Fruit fly (Drosophila melanogaster) whole organism, adult: ENCODE results near the gene CG13760.

Experiments used
- CG11617 ChIP-seq: fragments of 200-800 bp; sonication (Bioruptor generic); optimal IDR thresholded peaks from 2 replicates; lab custom pipeline; 2017; ENCODE audit warnings: mild to moderate bottlenecking, missing biosample characterization, missing genetic modification reagents, missing genetic modification characterization
- CG12768 ChIP-seq: fragments of 200-800 bp; sonication (Bioruptor generic); optimal IDR thresholded peaks from 2 replicates; lab custom pipeline; 2017; ENCODE audit warnings: missing biosample characterization, missing genetic modification characterization, mild to moderate bottlenecking, moderate library complexity, missing genetic modification reagents
- CG14711 ChIP-seq: fragments of 200-800 bp; sonication (Bioruptor generic); optimal IDR thresholded peaks from 2 replicates; lab custom pipeline; 2018; ENCODE audit warnings: missing biosample characterization, mild to moderate bottlenecking, missing genetic modification characterization, moderate library complexity
- CG1620 ChIP-seq: fragments of 200-800 bp; sonication (Bioruptor generic); optimal IDR thresholded peaks from 2 replicates; lab custom pipeline; 2016; ENCODE audit warnings: missing biosample characterization, missing genetic modification characterization
- CG33017 ChIP-seq: fragments of 200-800 bp; sonication (Bioruptor generic); optimal IDR thresholded peaks from 2 replicates; lab custom pipeline; 2018; ENCODE audit warnings: missing biosample characterization, mild to moderate bottlenecking, missing genetic modification characterization, moderate library complexity
- CG5204 ChIP-seq: fragments of 200-800 bp; sonication (Bioruptor generic); optimal IDR thresholded peaks from 2 replicates; lab custom pipeline; 2016; ENCODE audit warnings: missing biosample characterization, missing genetic modification characterization
- CG7045 ChIP-seq: fragments of 200-800 bp; sonication (Bioruptor generic); optimal IDR thresholded peaks from 2 replicates; lab custom pipeline; 2017; ENCODE audit warnings: missing biosample characterization, mild to moderate bottlenecking, missing genetic modification characterization
- CG7101 ChIP-seq: fragments of 200-800 bp; sonication (Bioruptor generic); optimal IDR thresholded peaks from 2 replicates; lab custom pipeline; 2018; ENCODE audit warnings: missing biosample characterization, mild to moderate bottlenecking, missing genetic modification characterization, moderate library complexity
- Clk ChIP-seq: fragments of 200-800 bp; sonication (Bioruptor generic); optimal IDR thresholded peaks from 2 replicates; lab custom pipeline; 2017; ENCODE audit warnings: missing biosample characterization, missing genetic modification characterization
- Crg-1 ChIP-seq: fragments of 200-800 bp; sonication (Bioruptor generic); optimal IDR thresholded peaks from 2 replicates; lab custom pipeline; 2016; ENCODE audit warnings: missing biosample characterization, missing genetic modification characterization
- Hr96 ChIP-seq: fragments of 200-800 bp; sonication (Bioruptor generic); optimal IDR thresholded peaks from 2 replicates; lab custom pipeline; 2016; ENCODE audit warnings: missing biosample characterization, missing genetic modification characterization
- Mnt ChIP-seq: fragments of 200-800 bp; sonication (Bioruptor generic); optimal IDR thresholded peaks from 2 replicates; lab custom pipeline; 2016; ENCODE audit warnings: missing biosample characterization, mild to moderate bottlenecking, missing genetic modification characterization
- bab1 ChIP-seq: fragments of 200-800 bp; sonication (Bioruptor generic); optimal IDR thresholded peaks from 3 replicates; lab custom pipeline; 2019; ENCODE audit warnings: missing biosample characterization, mild to moderate bottlenecking, missing genetic modification characterization, moderate library complexity
- cic ChIP-seq: fragments of 200-800 bp; sonication (Bioruptor generic); optimal IDR thresholded peaks from 2 replicates; lab custom pipeline; 2017; ENCODE audit warnings: missing biosample characterization, mild to moderate bottlenecking, missing genetic modification characterization, moderate library complexity
- cnc ChIP-seq, 2 experiments: fragments of >200 bp; optimal IDR thresholded peaks; 2 replicates each; lab custom pipeline; 2017
- kay ChIP-seq: fragments of 200-800 bp; sonication (Bioruptor generic); peaks from one replicate; lab custom pipeline; 2016; ENCODE audit warnings: missing biosample characterization, missing genetic modification characterization, borderline replicate concordance
- ovo ChIP-seq: fragments of 200-800 bp; sonication (Bioruptor generic); optimal IDR thresholded peaks from 2 replicates; lab custom pipeline; 2016; ENCODE audit warnings: missing biosample characterization, missing genetic modification characterization
- pad ChIP-seq: fragments of 200-800 bp; sonication (Bioruptor generic); optimal IDR thresholded peaks from 3 replicates; lab custom pipeline; 2017; ENCODE audit warnings: missing biosample characterization, missing genetic modification characterization, mild to moderate bottlenecking, moderate library complexity, missing genetic modification reagents
- tj ChIP-seq: fragments of 200-800 bp; sonication (Bioruptor generic); optimal IDR thresholded peaks from 3 replicates; lab custom pipeline; 2017; ENCODE audit warnings: missing biosample characterization, mild to moderate bottlenecking, missing genetic modification characterization, moderate library complexity
- toe ChIP-seq: fragments of 200-800 bp; sonication (Bioruptor generic); optimal IDR thresholded peaks from 2 replicates; lab custom pipeline; 2016; ENCODE audit warnings: missing biosample characterization, missing genetic modification characterization

Gene CG13760

DNA sequence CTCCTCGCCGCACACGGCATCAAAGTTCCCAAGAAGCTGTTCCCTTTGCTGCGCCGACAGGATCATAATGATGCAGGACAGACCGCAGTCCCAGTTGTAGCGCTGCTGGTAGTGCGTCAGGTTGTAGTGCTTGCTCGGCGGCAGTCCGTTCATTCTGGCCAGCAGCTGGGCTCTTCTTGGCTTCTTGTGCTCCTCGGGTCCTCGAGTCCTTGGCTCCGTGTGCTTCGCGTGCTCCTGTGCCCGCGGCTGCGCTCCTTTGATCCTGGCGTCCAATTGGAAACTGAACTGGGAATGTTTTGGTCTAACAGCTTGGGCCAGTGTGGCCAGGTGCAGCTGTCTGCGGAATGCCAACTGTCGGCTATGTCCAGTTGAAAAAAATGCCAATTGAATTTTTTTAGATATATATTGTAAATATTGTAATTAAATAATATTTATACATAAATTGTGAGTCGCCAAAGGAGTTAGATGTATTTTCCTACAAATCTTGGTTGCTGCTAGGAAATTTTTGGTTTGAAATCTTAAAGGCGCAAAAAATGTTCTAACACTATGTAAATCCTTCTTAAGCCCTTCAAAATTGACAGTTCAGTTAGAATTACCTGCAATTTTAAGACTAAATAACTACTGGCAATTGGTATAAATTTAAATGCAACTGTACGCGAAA is at the start of gene CG13760:
CG13760 (minus strand) TSS at position 645 of the 661 bp plus-strand sequence.
- no peak for TF ChIP-seq CG11617
- peak; percentile 13 for TF ChIP-seq toe (GFP tag; lab: Kevin White, UChicago)
- no peak for TF ChIP-seq CG7045 (GFP tag; lab: Kevin White, UChicago)

DNA sequence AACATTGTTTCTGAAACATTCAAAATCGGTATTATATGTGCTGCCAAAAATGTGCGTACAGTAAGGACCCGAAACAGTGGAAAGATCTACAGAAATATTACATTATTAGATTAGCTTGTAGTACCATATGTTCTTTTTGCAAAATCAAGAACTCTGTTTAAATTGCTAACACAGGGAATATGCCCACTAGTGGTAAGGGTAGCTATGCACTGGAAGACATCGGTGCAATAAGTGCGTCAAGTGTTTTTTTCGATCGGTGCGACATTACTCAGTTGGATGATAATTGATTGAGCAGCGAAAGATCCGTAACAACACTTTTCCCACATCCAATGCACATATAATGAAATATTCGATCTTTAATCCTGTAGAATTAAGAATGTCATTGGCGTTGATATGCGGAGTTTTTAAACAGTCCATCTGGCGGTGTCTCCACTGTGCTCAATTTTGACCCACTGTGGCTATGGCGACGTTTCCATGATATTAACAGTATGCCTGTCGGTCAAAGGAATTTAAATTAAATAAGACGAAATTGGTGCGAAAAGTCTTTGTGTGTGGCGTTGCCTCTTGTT is 49.7 kb upstream of the CG13760 start:
- TF ChIP-seq ovo (GFP tag; lab: Kevin White, UChicago) (no peak), CG7045 (GFP tag; lab: Kevin White, UChicago) (peak; percentile 35), kay (GFP tag; lab: Kevin White, UChicago) (no peak), Mnt (GFP tag; lab: Kevin White, UChicago) (no peak), CG11617 (no peak), CG5204 (no peak), Crg-1 (GFP tag; lab: Kevin White, UChicago) (no peak), bab1 (no peak), CG33017 (tag; lab: Kevin White, UChicago) (no peak), cic (GFP tag; lab: Kevin White, UChicago) (no peak), Clk (no peak), Hr96 (GFP tag; lab: Kevin White, UChicago) (no peak), cnc (optimal IDR thresholded peaks at IDR 0.05; lab: Kevin White, UChicago) (no peak), CG12768 (GFP tag; lab: Kevin White, UChicago) (no peak), pad (no peak), CG1620 (GFP tag; lab: Kevin White, UChicago) (peak; percentile 8), CG14711 (peak; percentile 4), tj (GFP tag; lab: Kevin White, UChicago) (no peak), CG7101 (tag; lab: Kevin White, UChicago) (peak; percentile 6), toe (GFP tag; lab: Kevin White, UChicago) (no peak)

DNA sequence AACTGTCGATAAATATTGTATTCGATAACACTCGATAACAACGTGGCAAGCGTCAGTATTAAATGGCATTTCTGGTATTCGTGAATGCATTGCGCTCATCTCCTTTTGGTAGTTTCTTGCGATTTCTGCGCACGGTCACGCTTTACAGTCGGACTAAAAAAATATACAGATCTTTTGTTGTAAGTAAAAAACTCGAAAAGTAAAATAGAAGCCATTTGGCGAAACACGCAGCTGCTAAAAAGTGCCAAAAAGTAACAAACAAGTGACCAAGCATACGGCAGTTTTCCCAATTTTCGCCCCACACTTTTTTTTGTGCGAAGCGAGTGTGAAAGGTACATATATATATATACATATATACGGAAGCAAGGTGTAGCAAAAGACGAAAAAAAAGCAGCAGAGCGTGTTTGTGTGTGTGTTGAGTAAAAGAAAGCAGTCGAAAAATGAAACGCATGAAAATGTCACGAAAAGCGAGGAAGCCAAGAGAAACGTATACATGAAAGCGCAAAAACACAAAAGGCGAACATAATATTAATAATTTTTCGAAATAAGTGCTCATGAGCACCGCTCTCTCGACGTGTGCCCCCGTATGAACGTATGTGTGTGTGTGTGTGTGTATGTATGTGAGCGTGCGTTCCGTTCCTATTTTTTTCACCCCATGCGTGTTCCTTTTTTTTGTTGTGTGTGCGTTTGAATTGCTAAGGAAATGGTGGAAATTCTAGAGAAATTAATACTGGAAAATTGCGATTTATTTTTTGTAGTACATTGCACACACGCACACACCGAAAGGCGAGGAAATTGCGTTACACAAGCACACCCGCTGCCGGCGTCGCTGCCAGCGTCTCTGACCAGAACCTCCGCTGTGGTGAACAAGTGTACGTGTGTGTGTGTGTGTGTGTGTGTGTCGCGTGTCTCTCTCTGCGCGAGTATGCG is 48.6 kb upstream of the CG13760 start, which contains the start of gene sgg:
sgg (plus strand) TSS at position 106 of the 930 bp plus-strand sequence.
- TF ChIP-seq tj (GFP tag; lab: Kevin White, UChicago) (no peak), CG5204 (no peak), CG12768 (GFP tag; lab: Kevin White, UChicago) (no peak), cnc (optimal IDR thresholded peaks at IDR 0.05; lab: Kevin White, UChicago) (no peak), Mnt (GFP tag; lab: Kevin White, UChicago) (peak; percentile 52), bab1 (peak; percentile 60), pad (no peak), CG1620 (GFP tag; lab: Kevin White, UChicago) (no peak)

DNA sequence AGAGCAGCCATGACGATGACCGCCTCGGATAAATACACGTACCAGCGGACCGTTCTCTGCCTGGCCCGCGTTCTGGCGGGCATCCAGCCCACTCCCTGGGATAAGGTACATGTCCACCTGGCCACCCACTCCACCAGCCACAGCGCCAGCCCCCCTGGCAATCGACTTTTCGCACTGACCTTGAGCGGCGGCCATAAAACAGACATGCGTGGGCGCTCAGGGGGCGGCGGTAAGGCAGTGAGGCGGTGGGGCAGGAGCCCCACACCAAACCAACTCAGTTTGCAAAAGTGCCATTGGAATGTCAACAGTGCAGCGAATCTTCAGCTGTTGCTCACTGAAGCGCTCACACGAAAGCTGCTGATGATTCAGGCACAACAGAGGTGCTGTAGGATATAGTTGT is 39.5 kb upstream of the CG13760 start:
- TF ChIP-seq tj (GFP tag; lab: Kevin White, UChicago) (no peak), bab1 (no peak), Clk (no peak), cic (GFP tag; lab: Kevin White, UChicago) (no peak), ovo (GFP tag; lab: Kevin White, UChicago) (no peak), kay (GFP tag; lab: Kevin White, UChicago) (no peak), CG7101 (tag; lab: Kevin White, UChicago) (no peak), CG11617 (no peak), Mnt (GFP tag; lab: Kevin White, UChicago) (no peak), cnc (optimal IDR thresholded peaks at IDR 0.05; lab: Kevin White, UChicago) (no peak), CG14711 (no peak), CG1620 (GFP tag; lab: Kevin White, UChicago) (no peak), CG5204 (no peak), toe (GFP tag; lab: Kevin White, UChicago) (no peak), CG12768 (GFP tag; lab: Kevin White, UChicago) (no peak)

DNA sequence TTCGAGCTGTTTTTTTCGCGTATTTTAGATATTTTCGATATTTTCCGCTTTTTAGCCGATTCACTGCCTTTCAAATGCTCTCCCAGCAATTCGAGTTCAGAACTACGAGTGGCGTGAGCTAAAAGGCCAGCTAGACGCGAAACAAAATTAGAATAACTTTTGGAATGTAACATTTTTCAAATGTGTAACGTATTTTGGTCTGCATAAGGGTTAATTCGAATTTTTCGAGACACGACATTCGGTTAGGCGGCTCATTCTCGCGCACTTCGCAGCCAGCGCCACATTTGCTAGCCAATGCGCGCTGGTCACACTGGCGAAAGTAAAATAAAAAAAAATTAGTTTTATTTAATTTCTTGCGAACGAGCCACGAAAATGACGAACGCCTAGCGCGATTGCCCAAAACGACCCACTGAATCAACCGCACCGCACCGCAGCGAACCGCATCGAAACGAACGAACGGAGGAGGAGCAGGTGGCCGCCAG is 39.1 kb upstream of the CG13760 start, which contains the start of the genes brv3 and Pi4KIIIalpha:
brv3 (minus strand) TSS at position 51 of the 482 bp plus-strand sequence.
Pi4KIIIalpha (plus strand) TSS at position 280 of the 482 bp plus-strand sequence.
- TF ChIP-seq CG1620 (GFP tag; lab: Kevin White, UChicago), result no peak
- no peak for TF ChIP-seq CG7101 (tag; lab: Kevin White, UChicago)
- no peak for TF ChIP-seq CG14711
- TF ChIP-seq CG12768 (GFP tag; lab: Kevin White, UChicago), result no peak
- no peak for TF ChIP-seq ovo (GFP tag; lab: Kevin White, UChicago)
- TF ChIP-seq kay (GFP tag; lab: Kevin White, UChicago), result no peak
- peak; percentile 2 for TF ChIP-seq Mnt (GFP tag; lab: Kevin White, UChicago)
- no peak for TF ChIP-seq Clk
- no peak for TF ChIP-seq CG11617
- no peak for TF ChIP-seq CG7045 (GFP tag; lab: Kevin White, UChicago)
- TF ChIP-seq toe (GFP tag; lab: Kevin White, UChicago), result no peak
- no peak for TF ChIP-seq pad
- no peak for TF ChIP-seq CG33017 (tag; lab: Kevin White, UChicago)
- TF ChIP-seq bab1, result peak; percentile 6
- TF ChIP-seq cnc (optimal IDR thresholded peaks at IDR 0.05; lab: Kevin White, UChicago), result no peak
- no peak for TF ChIP-seq Hr96 (GFP tag; lab: Kevin White, UChicago)
